Comparison of ENCODE assay signal across 3 worm cellular contexts in genomic region chrX:4148449-4149031, ce11.
TF ChIP-seq lines count a peak whose summit lies in the region.

No protein-coding gene starts in this region.

TF ChIP-seq in whole organism, L3 larva, 47 proteins besides CTCF, POLR2A, EP300 and RAD21:
- TF ChIP-seq nhr-25 (tag; optimal IDR thresholded peaks at IDR 0.05; lab: Kevin White, UChicago): no peak
- no peak for TF ChIP-seq snpc-4 (tag; optimal IDR thresholded peaks at IDR 0.05; lab: Kevin White, UChicago)
- no peak for TF ChIP-seq egl-27 (tag; optimal IDR thresholded peaks at IDR 0.05; lab: Kevin White, UChicago)
- TF ChIP-seq sea-2 (GFP tag; optimal IDR thresholded peaks at IDR 0.05; lab: Kevin White, UChicago): no peak
- TF ChIP-seq unc-62 (GFP tag; optimal IDR thresholded peaks at IDR 0.05; lab: Kevin White, UChicago): no peak
- no peak for TF ChIP-seq zag-1 (tag; optimal IDR thresholded peaks at IDR 0.05; lab: Kevin White, UChicago)
- TF ChIP-seq nhr-43 (tag; optimal IDR thresholded peaks at IDR 0.05; lab: Kevin White, UChicago; ENCODE audit: poor library complexity, severe bottlenecking): peak; percentile 16
TF ChIP-seq in whole organism, L3 larva: peak in this region for 1.

TF ChIP-seq in whole organism, L4 larva, 104 proteins besides CTCF, POLR2A, EP300 and RAD21:
- TF ChIP-seq nhr-102 (tag; optimal IDR thresholded peaks at IDR 0.05; lab: Kevin White, UChicago): peak; percentile 34
- peak; percentile 11 for TF ChIP-seq zip-2 (tag; optimal IDR thresholded peaks at IDR 0.05; lab: Kevin White, UChicago)
- no peak for TF ChIP-seq egl-27 (tag; optimal IDR thresholded peaks at IDR 0.05; lab: Kevin White, UChicago)
- TF ChIP-seq F10B5.3 (tag; optimal IDR thresholded peaks at IDR 0.05; lab: Kevin White, UChicago): no peak
- TF ChIP-seq daf-16 (GFP tag; optimal IDR thresholded peaks at IDR 0.05; lab: Kevin White, UChicago): no peak
- peak; percentile 22 for TF ChIP-seq daf-16 (tag; optimal IDR thresholded peaks at IDR 0.05; lab: Kevin White, UChicago)
- 0 out of 2 replicates have a peak, but pooled peaks have one; percentile 1 for TF ChIP-seq dmd-9 (GFP tag; IDR thresholded peaks at IDR 0.05; lab: Robert Waterston, UW)
- TF ChIP-seq ctbp-1 (GFP tag; IDR thresholded peaks at IDR 0.05; lab: Robert Waterston, UW): no peak
- TF ChIP-seq saeg-2 (GFP tag; IDR thresholded peaks at IDR 0.05; lab: Robert Waterston, UW): 0 out of 2 replicates have a peak, but pooled peaks have one; percentile 16
- no peak for TF ChIP-seq jun-1 (tag; optimal IDR thresholded peaks at IDR 0.05; lab: Kevin White, UChicago)
- no peak for TF ChIP-seq ceh-62 (tag; optimal IDR thresholded peaks at IDR 0.05; lab: Kevin White, UChicago)
- TF ChIP-seq nhr-25 (tag; optimal IDR thresholded peaks at IDR 0.05; lab: Kevin White, UChicago; ENCODE audit: borderline replicate concordance, insufficient read depth): peak; percentile 23
- TF ChIP-seq pha-4 (GFP tag; IDR thresholded peaks at IDR 0.05; lab: Robert Waterston, UW): 0 out of 2 replicates have a peak, but pooled peaks have one; percentile 4
- TF ChIP-seq pha-4 (tag; optimal IDR thresholded peaks at IDR 0.05; lab: Kevin White, UChicago): no peak
- no peak for TF ChIP-seq D1046.2 (GFP tag; IDR thresholded peaks at IDR 0.05; lab: Robert Waterston, UW)
- 0 out of 2 replicates have a peak, but pooled peaks have one; percentile 53 for TF ChIP-seq F44E2.7 (GFP tag; IDR thresholded peaks at IDR 0.05; lab: Robert Waterston, UW)
- no peak for TF ChIP-seq skn-1 (tag; optimal IDR thresholded peaks at IDR 0.05; lab: Kevin White, UChicago)
- TF ChIP-seq gei-8 (GFP tag; optimal IDR thresholded peaks at IDR 0.05; lab: Kevin White, UChicago): peak; percentile 6
- no peak for TF ChIP-seq nhr-76 (tag; optimal IDR thresholded peaks at IDR 0.05; lab: Kevin White, UChicago)
- peak; percentile 94 for TF ChIP-seq aha-1 (tag; lab: Kevin White, UChicago)
- peak; percentile 1 for TF ChIP-seq F37D6.2 (tag; optimal IDR thresholded peaks at IDR 0.05; lab: Kevin White, UChicago)
- peak; percentile 35 for TF ChIP-seq T26A8.4 (GFP tag; IDR thresholded peaks at IDR 0.05; lab: Robert Waterston, UW)
- peak; percentile 23; the same call in 1 of the 2 replicates for TF ChIP-seq zfp-3 (GFP tag; conservative IDR thresholded peaks at IDR 0.05; lab: Robert Waterston, UW)
- TF ChIP-seq nhr-41 (GFP tag; IDR thresholded peaks at IDR 0.05; lab: Robert Waterston, UW): 0 out of 2 replicates have a peak, but pooled peaks have one; percentile 8
- TF ChIP-seq snpc-1.2 (GFP tag; IDR thresholded peaks at IDR 0.05; lab: Robert Waterston, UW): 0 out of 2 replicates have a peak, but pooled peaks have one; percentile 6
- TF ChIP-seq nhr-42 (GFP tag; IDR thresholded peaks at IDR 0.05; lab: Robert Waterston, UW): no peak
- peak; percentile 10; the same call in 1 of the 2 replicates for TF ChIP-seq lin-1 (GFP tag; IDR thresholded peaks at IDR 0.05; lab: Robert Waterston, UW)
- no peak for TF ChIP-seq madf-9 (GFP tag; conservative IDR thresholded peaks at IDR 0.05; lab: Robert Waterston, UW)

TF ChIP-seq in whole organism, young adult, 124 proteins besides CTCF, POLR2A, EP300 and RAD21:
- TF ChIP-seq ceh-58 (GFP tag; IDR thresholded peaks at IDR 0.05; lab: Robert Waterston, UW) (0 out of 2 replicates have a peak, but pooled peaks have one; percentile 3), Y53G8AR.9 (GFP tag; conservative IDR thresholded peaks at IDR 0.05; lab: Robert Waterston, UW) (peak; percentile 8; the same call in 1 of the 2 replicates), gei-17 (GFP tag; optimal IDR thresholded peaks at IDR 0.05; lab: Kevin White, UChicago) (no peak), hrde-1 (tag; optimal IDR thresholded peaks at IDR 0.05; lab: Kevin White, UChicago; ENCODE audit: borderline replicate concordance) (no peak), madf-6 (GFP tag; IDR thresholded peaks at IDR 0.05; lab: Robert Waterston, UW) (0 out of 2 replicates have a peak, but pooled peaks have one; percentile 21), ama-1 (optimal IDR thresholded peaks at IDR 0.05; lab: Kevin White, UChicago) (no peak), ama-1 (GFP tag; optimal IDR thresholded peaks at IDR 0.05; lab: Kevin White, UChicago) (peak in 1 of 2 experiments; percentile 41), Y79H2A.3 (GFP tag; conservative IDR thresholded peaks at IDR 0.05; lab: Robert Waterston, UW) (no peak), snpc-3.4 (tag; optimal IDR thresholded peaks at IDR 0.05; lab: Kevin White, UChicago) (no peak), pbrm-1 (GFP tag; IDR thresholded peaks at IDR 0.05; lab: Robert Waterston, UW) (0 out of 2 replicates have a peak, but pooled peaks have one; percentile 15), let-607 (tag; optimal IDR thresholded peaks at IDR 0.05; lab: Kevin White, UChicago) (no peak), dpff-1 (tag; optimal IDR thresholded peaks at IDR 0.05; lab: Kevin White, UChicago) (peak; percentile 49), B0336.3 (GFP tag; IDR thresholded peaks at IDR 0.05; lab: Robert Waterston, UW) (peak; percentile 5; the same call in 1 of the 2 replicates), cebp-1 (GFP tag; IDR thresholded peaks at IDR 0.05; lab: Robert Waterston, UW) (no peak), cebp-1 (tag; optimal IDR thresholded peaks at IDR 0.05; lab: Kevin White, UChicago) (peak; percentile 39), repo-1 (tag; optimal IDR thresholded peaks at IDR 0.05; lab: Kevin White, UChicago) (peak; percentile 69), ztf-26 (tag; optimal IDR thresholded peaks at IDR 0.05; lab: Kevin White, UChicago) (peak; percentile 31), ekl-4 (GFP tag; IDR thresholded peaks at IDR 0.05; lab: Robert Waterston, UW) (0 out of 2 replicates have a peak, but pooled peaks have one; percentile 15)
